Worm (Caenorhabditis elegans) whole organism, young adult: Measurements from ENCODE around the gene glb-23.

Source experiments
- D2030.7 ChIP-seq: fragments of 200-800 bp; sonication (Bioruptor generic); IDR thresholded peaks from 2 replicates; pipeline ENCODE4 v1.3.6; 2022; ENCODE audit warnings: missing genetic modification reagents, missing genetic modification characterization, missing compliant biosample characterization
- F10E7.11 ChIP-seq: sonication (generic microtip); optimal IDR thresholded peaks from 2 replicates; lab custom pipeline; 2017; ENCODE audit warnings: mild to moderate bottlenecking, missing genetic modification characterization, moderate library complexity, missing compliant biosample characterization
- F22D6.2 ChIP-seq: sonication (generic microtip); optimal IDR thresholded peaks from 2 replicates; lab custom pipeline; 2016; ENCODE audit warnings: mild to moderate bottlenecking, missing genetic modification characterization, missing compliant biosample characterization
- F23B12.7 ChIP-seq: sonication (generic microtip); optimal IDR thresholded peaks from 2 replicates; lab custom pipeline; 2017; ENCODE audit warnings: missing genetic modification characterization, mild to moderate bottlenecking, missing compliant biosample characterization, antibody characterized with exemption, moderate library complexity; ENCODE audit not compliant: insufficient read depth
- F39B2.1 ChIP-seq: fragments of 200-800 bp; sonication (Bioruptor generic); IDR thresholded peaks from 2 replicates; pipeline ENCODE4 v1.3.6; 2022; ENCODE audit warnings: missing genetic modification reagents, missing genetic modification characterization, missing compliant biosample characterization
- F49E8.2 ChIP-seq: sonication (generic microtip); optimal IDR thresholded peaks from 3 replicates; lab custom pipeline; 2017; ENCODE audit warnings: missing genetic modification characterization, mild to moderate bottlenecking, missing compliant biosample characterization, antibody characterized with exemption, moderate library complexity; ENCODE audit not compliant: insufficient read depth
- F55B11.4 ChIP-seq: sonication (generic microtip); optimal IDR thresholded peaks from 2 replicates; lab custom pipeline; 2016; ENCODE audit warnings: missing compliant biosample characterization, missing genetic modification characterization, borderline replicate concordance; ENCODE audit not compliant: insufficient read depth
- F57C9.4 ChIP-seq: sonication (generic microtip); optimal IDR thresholded peaks from 2 replicates; lab custom pipeline; 2017; ENCODE audit warnings: mild to moderate bottlenecking, missing genetic modification characterization, missing compliant biosample characterization
- Y79H2A.3 ChIP-seq: fragments of 200-800 bp; sonication (Bioruptor generic); conservative IDR thresholded peaks from 2 replicates; pipeline ENCODE4 v1.3.6; 2022; ENCODE audit warnings: missing genetic modification reagents, missing genetic modification characterization, missing compliant biosample characterization
- Y95B8A.8 ChIP-seq: fragments of 200-800 bp; sonication (Bioruptor generic); IDR thresholded peaks from 2 replicates; pipeline ENCODE4 v1.3.6; 2022; ENCODE audit warnings: missing genetic modification reagents, missing genetic modification characterization, missing compliant biosample characterization
- atf-7 ChIP-seq: sonication (generic microtip); optimal IDR thresholded peaks from 2 replicates; lab custom pipeline; 2017; ENCODE audit warnings: mild to moderate bottlenecking, missing genetic modification characterization, missing compliant biosample characterization
- attf-3 ChIP-seq: fragments of 200-800 bp; sonication (Bioruptor generic); conservative IDR thresholded peaks from 2 replicates; pipeline ENCODE4 v1.3.6; 2022; ENCODE audit warnings: missing genetic modification reagents, missing genetic modification characterization, missing compliant biosample characterization
- attf-5 ChIP-seq: fragments of 200-800 bp; sonication (Bioruptor generic); optimal IDR thresholded peaks from 2 replicates; lab custom pipeline; 2018; ENCODE audit warnings: mild to moderate bottlenecking, missing genetic modification characterization, missing compliant biosample characterization
- cebp-2 ChIP-seq: fragments of 200-800 bp; sonication (Bioruptor generic); IDR thresholded peaks from 2 replicates; pipeline ENCODE4 v1.3.6; 2022; ENCODE audit warnings: missing genetic modification characterization, missing compliant biosample characterization
- ceh-58 ChIP-seq: fragments of 200-800 bp; sonication (Bioruptor generic); IDR thresholded peaks from 2 replicates; pipeline ENCODE4 v1.3.6; 2022; ENCODE audit warnings: missing genetic modification characterization, missing compliant biosample characterization
- die-1 ChIP-seq: sonication (generic microtip); optimal IDR thresholded peaks from 2 replicates; lab custom pipeline; 2016; ENCODE audit warnings: missing genotype, mild to moderate bottlenecking, missing genetic modification characterization, missing compliant biosample characterization
- dox-1 ChIP-seq: fragments of 200-800 bp; sonication (Bioruptor generic); IDR thresholded peaks from 2 replicates; pipeline ENCODE4 v1.3.6; 2022; ENCODE audit warnings: missing genetic modification reagents, missing genetic modification characterization, missing compliant biosample characterization
- efl-1 ChIP-seq: fragments of 150-350 bp; optimal IDR thresholded peaks from 2 replicates; lab custom pipeline; 2014; ENCODE audit warnings: missing biosample characterization, missing genetic modification reagents, missing genetic modification characterization
- egl-18 ChIP-seq: fragments of 200-800 bp; sonication (Bioruptor generic); IDR thresholded peaks from 2 replicates; pipeline ENCODE4 v1.3.6; 2022; ENCODE audit warnings: missing genetic modification reagents, missing genetic modification characterization, missing compliant biosample characterization
- ets-4 ChIP-seq: fragments of 200-800 bp; sonication (Bioruptor generic); optimal IDR thresholded peaks from 2 replicates; lab custom pipeline; 2018; ENCODE audit warnings: mild to moderate bottlenecking, missing genetic modification characterization, missing compliant biosample characterization
- gei-17 ChIP-seq: fragments of 200-800 bp; sonication (Bioruptor generic); optimal IDR thresholded peaks from 2 replicates; lab custom pipeline; 2018; ENCODE audit warnings: mild to moderate bottlenecking, missing genetic modification characterization, missing compliant biosample characterization
- hmg-1.2 ChIP-seq: fragments of 200-800 bp; sonication (Bioruptor generic); IDR thresholded peaks from 2 replicates; pipeline ENCODE4 v1.3.6; 2022; ENCODE audit warnings: missing genetic modification reagents, missing genetic modification characterization, missing compliant biosample characterization
- hmg-20 ChIP-seq: fragments of 200-800 bp; sonication (Bioruptor generic); IDR thresholded peaks from 2 replicates; pipeline ENCODE4 v1.3.6; 2022; ENCODE audit warnings: missing genetic modification reagents, missing genetic modification characterization, missing compliant biosample characterization
- lin-26 ChIP-seq: fragments of 200-800 bp; sonication (Bioruptor generic); IDR thresholded peaks from 2 replicates; pipeline ENCODE4 v1.3.6; 2022; ENCODE audit warnings: missing genetic modification reagents, missing genetic modification characterization, missing compliant biosample characterization
- lir-1 ChIP-seq: fragments of 200-800 bp; sonication (Bioruptor generic); conservative IDR thresholded peaks from 2 replicates; pipeline ENCODE4 v1.3.6; 2022; ENCODE audit warnings: missing genetic modification reagents, missing genetic modification characterization, missing compliant biosample characterization
- madf-6 ChIP-seq: fragments of 200-800 bp; sonication (Bioruptor generic); IDR thresholded peaks from 2 replicates; pipeline ENCODE4 v1.3.6; 2022; ENCODE audit warnings: missing genetic modification reagents, missing genetic modification characterization, missing compliant biosample characterization
- mel-28 ChIP-seq: sonication (generic microtip); optimal IDR thresholded peaks from 2 replicates; lab custom pipeline; 2016; ENCODE audit warnings: borderline replicate concordance, mild to moderate bottlenecking, missing genetic modification characterization, missing compliant biosample characterization
- nfya-1 ChIP-seq: sonication (generic microtip); optimal IDR thresholded peaks from 2 replicates; lab custom pipeline; 2017; ENCODE audit warnings: antibody characterized with exemption, missing compliant biosample characterization, missing genetic modification characterization, borderline replicate concordance; ENCODE audit not compliant: insufficient read depth
- nhr-120 ChIP-seq: fragments of 200-800 bp; sonication (Bioruptor generic); IDR thresholded peaks from 2 replicates; pipeline ENCODE4 v1.3.6; 2022; ENCODE audit warnings: missing genetic modification characterization, missing compliant biosample characterization
- nhr-27 ChIP-seq: fragments of 200-800 bp; sonication (Bioruptor generic); optimal IDR thresholded peaks from 2 replicates; lab custom pipeline; 2018; ENCODE audit warnings: mild to moderate bottlenecking, missing genetic modification characterization, moderate library complexity, missing compliant biosample characterization
- rcor-1 ChIP-seq: fragments of 200-800 bp; sonication (Bioruptor generic); IDR thresholded peaks from 2 replicates; pipeline ENCODE4 v1.3.6; 2022; ENCODE audit warnings: missing genetic modification reagents, missing genetic modification characterization, missing compliant biosample characterization
- rpc-1 ChIP-seq, 2 experiments: fragments of 150-350 bp in 1 of 2; sonication (generic microtip) in 1 of 2; optimal IDR thresholded peaks; 2 replicates each; lab custom pipeline; 2014 to 2018; ENCODE audit warnings: missing biosample characterization in 1 of 2, missing genetic modification characterization in 1 of 2, missing genetic modification reagents in 1 of 2, missing genotype in 1 of 2
- snpc-1.1 ChIP-seq: sonication (generic microtip); optimal IDR thresholded peaks from 2 replicates; lab custom pipeline; 2017; ENCODE audit warnings: missing genetic modification characterization, mild to moderate bottlenecking, missing compliant biosample characterization, antibody characterized with exemption, moderate library complexity, missing genotype, missing genetic modification reagents; ENCODE audit not compliant: insufficient read depth
- somi-1 ChIP-seq: fragments of 200-800 bp; sonication (Bioruptor generic); optimal IDR thresholded peaks from 2 replicates; lab custom pipeline; 2018; ENCODE audit warnings: mild to moderate bottlenecking, missing genetic modification characterization, missing compliant biosample characterization
- tbp1 ChIP-seq: fragments of 200-800 bp; sonication (Bioruptor generic); optimal IDR thresholded peaks from 2 replicates; lab custom pipeline; 2018; ENCODE audit warnings: mild to moderate bottlenecking, missing genetic modification characterization, missing compliant biosample characterization
- zim-3 ChIP-seq: sonication (generic microtip); optimal IDR thresholded peaks from 2 replicates; lab custom pipeline; 2017; ENCODE audit warnings: mild to moderate bottlenecking, missing genetic modification characterization, moderate library complexity, missing compliant biosample characterization
- ztf-18 ChIP-seq: sonication (generic microtip); optimal IDR thresholded peaks from 2 replicates; lab custom pipeline; 2016; ENCODE audit warnings: missing genotype, mild to moderate bottlenecking, missing genetic modification characterization, missing compliant biosample characterization
- ztf-28 ChIP-seq: fragments of 200-800 bp; sonication (Bioruptor generic); IDR thresholded peaks from 2 replicates; pipeline ENCODE4 v1.3.6; 2022; ENCODE audit warnings: missing genetic modification reagents, missing genetic modification characterization, missing compliant biosample characterization

The glb-23 gene

ce11 chrIV:7188528-7189422, 30.5 kb downstream of the glb-23 start, which contains the start of gene srlf-7 (continued):
- TF ChIP-seq somi-1 (no peak), hmg-1.2 (GFP tag; lab: Robert Waterston, UW) (peak; percentile 42; the same call in 1 of the 2 replicates), egl-18 (GFP tag; lab: Robert Waterston, UW) (no peak), F57C9.4 (no peak), attf-5 (GFP tag; lab: Kevin White, UChicago) (peak; percentile 51), atf-7 (tag; lab: Kevin White, UChicago) (peak; percentile 66), lir-1 (GFP tag; lab: Robert Waterston, UW) (no peak)

- no peak for TF ChIP-seq F39B2.1
- no peak for TF ChIP-seq attf-3 (GFP tag; lab: Robert Waterston, UW)
- no peak for TF ChIP-seq nhr-27 (tag; lab: Kevin White, UChicago)
- no peak for TF ChIP-seq nhr-120 (GFP tag; lab: Robert Waterston, UW)
- TF ChIP-seq madf-6 (GFP tag; lab: Robert Waterston, UW), result no peak
- TF ChIP-seq mel-28 (tag; lab: Kevin White, UChicago), result no peak
- TF ChIP-seq hmg-20 (GFP tag; lab: Robert Waterston, UW), result no peak
- no peak for TF ChIP-seq tbp1 (GFP tag; lab: Kevin White, UChicago)
- no peak for TF ChIP-seq ceh-58 (GFP tag; lab: Robert Waterston, UW)
- no peak for TF ChIP-seq snpc-1.1 (tag; lab: Kevin White, UChicago)
- TF ChIP-seq attf-5 (GFP tag; lab: Kevin White, UChicago), result no peak
- no peak for TF ChIP-seq die-1 (tag; lab: Kevin White, UChicago)
- TF ChIP-seq F10E7.11, result no peak
Measured at ce11 chrIV:7188030-7188429, 31.3 kb downstream of the glb-23 start, which contains the start of gene C42D4.13. C42D4.13 (minus strand) TSS chrIV:7188130.

ce11 chrIV:7186756-7187155, 32.5 kb downstream of the glb-23 start, which contains the start of gene str-249:
str-249 (minus strand) TSS chrIV:7186856.
- TF ChIP-seq F55B11.4 (no peak), ets-4 (GFP tag; lab: Kevin White, UChicago) (no peak), ztf-18 (tag; lab: Kevin White, UChicago) (no peak), Y79H2A.3 (no peak), dox-1 (GFP tag; lab: Robert Waterston, UW) (no peak), rcor-1 (no peak), nfya-1 (tag; lab: Kevin White, UChicago) (no peak), lin-26 (no peak), F49E8.2 (tag; lab: Kevin White, UChicago) (no peak), ztf-28 (no peak), D2030.7 (GFP tag; lab: Robert Waterston, UW) (no peak), Y95B8A.8 (GFP tag; lab: Robert Waterston, UW) (no peak), efl-1 (GFP tag; lab: Kevin White, UChicago) (no peak)
- TF ChIP-seq, all 124 proteins: peak for 0

DNA sequence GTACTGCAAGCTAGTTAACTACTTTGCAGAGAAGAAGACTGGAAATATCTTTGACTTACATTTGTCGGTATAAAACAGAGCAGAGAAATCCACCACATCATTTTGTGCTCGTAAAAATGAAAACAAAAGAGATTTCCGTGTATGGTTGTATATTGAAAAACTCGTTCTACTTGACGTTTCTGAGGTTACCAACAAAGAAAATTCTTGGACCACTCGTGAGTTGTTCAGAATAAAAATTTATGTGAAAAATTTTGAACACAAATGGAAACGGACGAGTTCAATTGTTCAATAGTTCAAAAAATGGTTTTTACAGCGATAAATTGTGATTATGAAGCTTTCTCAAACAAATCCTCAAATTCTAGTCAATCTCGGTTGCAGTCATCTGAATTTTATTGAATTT, 34.7 kb downstream of the glb-23 start, which contains the start of gene clec-179:
Gene clec-179 (minus strand): TSS at position 101 of the 400 bp plus-strand sequence.
- TF ChIP-seq rpc-1 (optimal IDR thresholded peaks at IDR 0.05; lab: Kevin White, UChicago), result no peak
- no peak for TF ChIP-seq rpc-1 (tag; optimal IDR thresholded peaks at IDR 0.05; lab: Kevin White, UChicago)
- no peak for TF ChIP-seq nhr-27 (tag; lab: Kevin White, UChicago)
- no peak for TF ChIP-seq F22D6.2
- TF ChIP-seq gei-17 (GFP tag; lab: Kevin White, UChicago), result no peak
- TF ChIP-seq F23B12.7, result no peak
- TF ChIP-seq zim-3 (tag; lab: Kevin White, UChicago), result no peak
- TF ChIP-seq F55B11.4, result no peak
- no peak for TF ChIP-seq Y95B8A.8 (GFP tag; lab: Robert Waterston, UW)
- TF ChIP-seq cebp-2 (GFP tag; lab: Robert Waterston, UW), result no peak
- TF ChIP-seq somi-1, result no peak
